Worm (Caenorhabditis elegans) whole organism, young adult: ENCODE measurements around the gene F54D10.4.

Experiments
- B0336.3 ChIP-seq: fragments of 200-800 bp; sonication (Bioruptor generic); IDR thresholded peaks from 2 replicates; pipeline ENCODE4 v1.3.6; 2022; ENCODE audit warnings: missing genetic modification characterization, missing compliant biosample characterization
- F22D6.2 ChIP-seq: sonication (generic microtip); optimal IDR thresholded peaks from 2 replicates; lab custom pipeline; 2016; ENCODE audit warnings: mild to moderate bottlenecking, missing genetic modification characterization, missing compliant biosample characterization
- ets-4 ChIP-seq: fragments of 200-800 bp; sonication (Bioruptor generic); optimal IDR thresholded peaks from 2 replicates; lab custom pipeline; 2018; ENCODE audit warnings: mild to moderate bottlenecking, missing genetic modification characterization, missing compliant biosample characterization
- let-526 ChIP-seq: fragments of 200-800 bp; sonication (Bioruptor generic); IDR thresholded peaks from 2 replicates; pipeline ENCODE4 v1.3.6; 2022; ENCODE audit warnings: missing genetic modification reagents, missing genetic modification characterization, missing compliant biosample characterization
- sdz-38 ChIP-seq: sonication (generic microtip); optimal IDR thresholded peaks from 2 replicates; lab custom pipeline; 2016; ENCODE audit warnings: missing genotype, missing genetic modification characterization, missing compliant biosample characterization
- unc-130 ChIP-seq: sonication (generic microtip); optimal IDR thresholded peaks from 2 replicates; lab custom pipeline; 2016; ENCODE audit warnings: missing genetic modification reagents, missing genetic modification characterization, missing compliant biosample characterization
- ztf-22 ChIP-seq: fragments of 200-800 bp; sonication (Bioruptor generic); optimal IDR thresholded peaks from 2 replicates; lab custom pipeline; 2018; ENCODE audit warnings: mild to moderate bottlenecking, missing genetic modification characterization, moderate library complexity, missing compliant biosample characterization

DNA sequence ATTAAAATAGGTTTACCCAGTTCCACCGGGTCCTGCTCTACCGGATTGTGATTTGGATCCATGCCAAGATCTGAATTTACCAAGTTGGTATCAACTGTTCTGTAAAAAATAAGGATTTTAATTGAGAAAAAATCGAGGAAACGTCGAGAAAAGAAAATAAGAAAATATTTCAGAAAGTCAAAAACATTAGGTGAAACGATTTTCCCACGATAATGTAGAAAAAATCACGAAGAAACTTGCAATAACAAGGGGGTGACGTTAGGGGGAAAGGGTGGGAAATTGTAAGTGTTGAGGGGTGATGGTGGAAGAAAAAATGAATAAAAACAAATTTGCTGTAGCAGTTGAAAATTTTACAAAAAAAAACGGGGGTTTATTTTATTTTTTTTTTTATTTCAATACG lies 33.7 kb downstream of the F54D10.4 start, which contains the start of gene T24E12.10:
- no peak for TF ChIP-seq unc-130 (GFP tag; lab: Kevin White, UChicago)
- no peak for TF ChIP-seq sdz-38 (tag; lab: Kevin White, UChicago)
- no peak for TF ChIP-seq ztf-22 (GFP tag; lab: Kevin White, UChicago)
- no peak for TF ChIP-seq let-526 (GFP tag; lab: Robert Waterston, UW)
- no peak for TF ChIP-seq ets-4 (GFP tag; lab: Kevin White, UChicago)
- no peak for TF ChIP-seq B0336.3
- TF ChIP-seq F22D6.2 (tag; lab: Kevin White, UChicago), result no peak
